Fruit fly (Drosophila melanogaster): Measurements from ENCODE around the gene milt.

The milt gene

dm6 chr2L:7049009-7049647, 11.5 kb downstream of the milt start (continued):
- TF ChIP-seq hkb (optimal IDR thresholded peaks at IDR 0.05) (peak; percentile 31), hkb (GFP tag; IDR thresholded peaks at IDR 0.05) (peak; percentile 52; the same call in 1 of the 2 replicates), CG10462 (GFP tag; optimal IDR thresholded peaks at IDR 0.05) (no peak), CG2889 (GFP tag; IDR thresholded peaks at IDR 0.05) (no peak), p53 (GFP tag; optimal IDR thresholded peaks at IDR 0.05) (no peak), dan (GFP tag; IDR thresholded peaks at IDR 0.05) (no peak), CG4328 (GFP tag; optimal IDR thresholded peaks at IDR 0.05) (no peak), CG10979 (tag; optimal IDR thresholded peaks at IDR 0.05) (no peak), CG8359 (GFP tag; optimal IDR thresholded peaks at IDR 0.05; ENCODE audit: borderline replicate concordance) (no peak), CG12942 (GFP tag; optimal IDR thresholded peaks at IDR 0.05) (no peak), Ets97D (GFP tag; optimal IDR thresholded peaks at IDR 0.05) (no peak), CG15011 (GFP tag; optimal IDR thresholded peaks at IDR 0.05) (no peak), trem (tag; optimal IDR thresholded peaks at IDR 0.05) (peak; percentile 6), chm (GFP tag; IDR thresholded peaks at IDR 0.05) (peak; percentile 73; the same call in 1 of the 2 replicates), CG1024 (GFP tag; IDR thresholded peaks at IDR 0.05) (no peak), CG12219 (GFP tag; optimal IDR thresholded peaks at IDR 0.05) (peak; percentile 9), Fer3 (tag; optimal IDR thresholded peaks at IDR 0.05) (no peak), Neu2 (GFP tag; optimal IDR thresholded peaks at IDR 0.05; ENCODE audit: borderline replicate concordance) (no peak), gcm2 (GFP tag; optimal IDR thresholded peaks at IDR 0.05) (no peak), sima (GFP tag; optimal IDR thresholded peaks at IDR 0.05) (no peak), kah (GFP tag; optimal IDR thresholded peaks at IDR 0.05) (no peak), eyg (GFP tag; optimal IDR thresholded peaks at IDR 0.05) (no peak), lbe (GFP tag; optimal IDR thresholded peaks at IDR 0.05) (peak; percentile 67), gem (tag; optimal IDR thresholded peaks at IDR 0.05) (no peak), emc (GFP tag; optimal IDR thresholded peaks at IDR 0.05) (no peak), CG18619 (GFP tag; optimal IDR thresholded peaks at IDR 0.05) (no peak), dmrt11E (tag; optimal IDR thresholded peaks at IDR 0.05) (peak; percentile 15), CG17328 (GFP tag; IDR thresholded peaks at IDR 0.05) (peak; percentile 38; the same call in 1 of the 2 replicates), grau (tag; optimal IDR thresholded peaks at IDR 0.05) (peak; percentile 8), Adf1 (GFP tag; IDR thresholded peaks at IDR 0.05) (no peak), B-H1 (GFP tag; IDR thresholded peaks at IDR 0.05) (no peak), Hr51 (GFP tag; optimal IDR thresholded peaks at IDR 0.05) (peak; percentile 9 to 14), CG15073 (GFP tag; optimal IDR thresholded peaks at IDR 0.05) (no peak), CG4730 (GFP tag; IDR thresholded peaks at IDR 0.05) (no peak), CG8388 (GFP tag; optimal IDR thresholded peaks at IDR 0.05) (no peak), D19B (GFP tag; optimal IDR thresholded peaks at IDR 0.05) (peak; percentile 99), CG43689 (GFP tag; IDR thresholded peaks at IDR 0.05) (no peak), ssp (GFP tag; IDR thresholded peaks at IDR 0.05) (no peak), CG2678 (tag; optimal IDR thresholded peaks at IDR 0.05) (no peak), Myb (GFP tag; optimal IDR thresholded peaks at IDR 0.05) (no peak), prd (optimal IDR thresholded peaks at IDR 0.05) (no peak), prd (GFP tag; IDR thresholded peaks at IDR 0.05) (0 out of 3 replicates have a peak, but pooled peaks have one; percentile 24), bbx (GFP tag; IDR thresholded peaks at IDR 0.05; ENCODE audit: partially characterized antibody) (peak; percentile 99), CrebB (tag; optimal IDR thresholded peaks at IDR 0.05) (peak; percentile 62), chif (GFP tag; optimal IDR thresholded peaks at IDR 0.05) (no peak), salm (tag; optimal IDR thresholded peaks at IDR 0.05) (no peak), CG14050 (GFP tag; IDR thresholded peaks at IDR 0.05) (no peak), CG10209 (GFP tag; optimal IDR thresholded peaks at IDR 0.05) (no peak), Poxn (GFP tag; IDR thresholded peaks at IDR 0.05) (no peak), CG4617 (GFP tag; optimal IDR thresholded peaks at IDR 0.05; ENCODE audit: borderline replicate concordance) (no peak), vfl (GFP tag; optimal IDR thresholded peaks at IDR 0.05) (no peak)
